Fruit fly (Drosophila melanogaster) whole organism, embryonic: ENCODE measurements around the gene Awh.

Experiments
- BEAF-32 ChIP-seq: fragments of 200-800 bp; sonication (Bioruptor generic); optimal IDR thresholded peaks from 3 replicates; lab custom pipeline; 2017; ENCODE audit warnings: missing biosample characterization, missing genetic modification characterization, mild to moderate bottlenecking, moderate library complexity, missing genetic modification reagents
- CG10274 ChIP-seq: fragments of 200-800 bp; sonication (Bioruptor generic); optimal IDR thresholded peaks from 3 replicates; lab custom pipeline; 2017; ENCODE audit warnings: missing biosample characterization, mild to moderate bottlenecking, missing genetic modification characterization
- CG10321 ChIP-seq: fragments of 200-800 bp; sonication (Bioruptor generic); IDR thresholded peaks from 2 replicates; pipeline ENCODE4 v1.3.6; 2022; ENCODE audit warnings: missing biosample characterization, missing genetic modification characterization
- CG13123 ChIP-seq: fragments of 200-800 bp; sonication (Bioruptor generic); optimal IDR thresholded peaks from 2 replicates; lab custom pipeline; 2016; ENCODE audit warnings: missing biosample characterization, missing genetic modification characterization
- CG13296 ChIP-seq: fragments of 200-800 bp; sonication (Bioruptor generic); optimal IDR thresholded peaks from 3 replicates; lab custom pipeline; 2018; ENCODE audit warnings: missing biosample characterization, mild to moderate bottlenecking, missing genetic modification characterization
- CG13894 ChIP-seq: fragments of 200-800 bp; sonication (Bioruptor generic); optimal IDR thresholded peaks from 3 replicates; lab custom pipeline; 2018; ENCODE audit warnings: missing biosample characterization, mild to moderate bottlenecking, missing genetic modification characterization, moderate library complexity
- CG15514 ChIP-seq: fragments of 200-800 bp; sonication (Bioruptor generic); optimal IDR thresholded peaks from 3 replicates; lab custom pipeline; 2017; ENCODE audit warnings: missing biosample characterization, missing genetic modification characterization, mild to moderate bottlenecking, moderate library complexity, missing genetic modification reagents
- CG15601 ChIP-seq: fragments of 200-800 bp; sonication (Bioruptor generic); optimal IDR thresholded peaks from 3 replicates; lab custom pipeline; 2019; ENCODE audit warnings: missing biosample characterization, mild to moderate bottlenecking, missing genetic modification characterization, moderate library complexity
- CG1603 ChIP-seq: fragments of 200-800 bp; sonication (Bioruptor generic); optimal IDR thresholded peaks from 2 replicates; lab custom pipeline; 2019; ENCODE audit warnings: missing biosample characterization, mild to moderate bottlenecking, missing genetic modification characterization, moderate library complexity
- CG17186 ChIP-seq: fragments of 200-800 bp; sonication (Bioruptor generic); optimal IDR thresholded peaks from 3 replicates; lab custom pipeline; 2017; ENCODE audit warnings: missing biosample characterization, missing genetic modification reagents, missing genetic modification characterization
- CG17568 ChIP-seq: fragments of 200-800 bp; sonication (Bioruptor generic); optimal IDR thresholded peaks from 2 replicates; lab custom pipeline; 2018; ENCODE audit warnings: missing biosample characterization, mild to moderate bottlenecking, missing genetic modification characterization, moderate library complexity
- CG17912 ChIP-seq: fragments of 200-800 bp; sonication (Bioruptor generic); optimal IDR thresholded peaks from 2 replicates; lab custom pipeline; 2018; ENCODE audit warnings: missing biosample characterization, mild to moderate bottlenecking, missing genetic modification characterization
- CG18262 ChIP-seq: fragments of 200-800 bp; optimal IDR thresholded peaks from 3 replicates; lab custom pipeline; 2019; ENCODE audit warnings: missing biosample characterization, mild to moderate bottlenecking, missing genetic modification characterization, moderate library complexity
- CG2202 ChIP-seq: fragments of 200-800 bp; sonication (Bioruptor generic); optimal IDR thresholded peaks from 2 replicates; lab custom pipeline; 2018; ENCODE audit warnings: missing biosample characterization, mild to moderate bottlenecking, missing genetic modification characterization
- CG34224 ChIP-seq: fragments of 200-800 bp; sonication (Bioruptor generic); IDR thresholded peaks from 3 replicates; pipeline ENCODE4 v1.3.6; 2022; ENCODE audit warnings: missing biosample characterization, missing genetic modification characterization; ENCODE audit not compliant: partially characterized antibody
- CG34376 ChIP-seq: fragments of 200-800 bp; sonication (Bioruptor generic); optimal IDR thresholded peaks from 2 replicates; lab custom pipeline; 2018; ENCODE audit warnings: missing biosample characterization, mild to moderate bottlenecking, missing genetic modification characterization
- CG34422 ChIP-seq: fragments of 200-800 bp; sonication (Bioruptor generic); IDR thresholded peaks from 3 replicates; pipeline ENCODE4 v1.3.6; 2022; ENCODE audit warnings: missing biosample characterization, missing genetic modification characterization
- CG3847 ChIP-seq: fragments of 200-800 bp; sonication (Bioruptor generic); IDR thresholded peaks from 2 replicates; pipeline ENCODE4 v1.3.6; 2022; ENCODE audit warnings: missing biosample characterization, missing genetic modification characterization
- CG6683 ChIP-seq: fragments of 200-800 bp; sonication (Bioruptor generic); optimal IDR thresholded peaks from 2 replicates; lab custom pipeline; 2017; ENCODE audit warnings: missing biosample characterization, mild to moderate bottlenecking, missing genetic modification characterization, missing genetic modification reagents
- CG7556 ChIP-seq: fragments of 200-800 bp; sonication (Bioruptor generic); optimal IDR thresholded peaks from 2 replicates; lab custom pipeline; 2017; ENCODE audit warnings: missing biosample characterization, mild to moderate bottlenecking, missing genetic modification characterization
- CG7987 ChIP-seq: fragments of 200-800 bp; sonication (Bioruptor generic); optimal IDR thresholded peaks from 2 replicates; lab custom pipeline; 2018; ENCODE audit warnings: missing biosample characterization, mild to moderate bottlenecking, missing genetic modification characterization, moderate library complexity
- CG8359 ChIP-seq: fragments of 200-800 bp; sonication (Bioruptor generic); optimal IDR thresholded peaks from 2 replicates; lab custom pipeline; 2017; ENCODE audit warnings: missing biosample characterization, mild to moderate bottlenecking, missing genetic modification characterization, borderline replicate concordance
- CG8765 ChIP-seq: fragments of 200-800 bp; sonication (Bioruptor generic); IDR thresholded peaks from 2 replicates; pipeline ENCODE4 v1.3.6; 2022; ENCODE audit warnings: missing biosample characterization, missing genetic modification characterization
- CG8944 ChIP-seq: fragments of 200-800 bp; sonication (Bioruptor generic); optimal IDR thresholded peaks from 3 replicates; lab custom pipeline; 2016; ENCODE audit warnings: missing biosample characterization, missing genetic modification characterization
- CG9797 ChIP-seq: fragments of 200-800 bp; sonication (Bioruptor generic); optimal IDR thresholded peaks from 3 replicates; lab custom pipeline; 2018; ENCODE audit warnings: missing biosample characterization, mild to moderate bottlenecking, missing genetic modification characterization
- CoRest ChIP-seq: fragments of 200-800 bp; sonication (Bioruptor generic); optimal IDR thresholded peaks from 3 replicates; lab custom pipeline; 2018; ENCODE audit warnings: missing biosample characterization, mild to moderate bottlenecking, missing genetic modification characterization, moderate library complexity
- D19A ChIP-seq: fragments of 200-800 bp; optimal IDR thresholded peaks from 3 replicates; lab custom pipeline; 2019; ENCODE audit warnings: missing biosample characterization, mild to moderate bottlenecking, missing genetic modification characterization, moderate library complexity
- Dll ChIP-seq: fragments of 200-800 bp; sonication (Bioruptor generic); IDR thresholded peaks from 4 replicates; pipeline ENCODE4 v1.3.6; 2022; ENCODE audit warnings: missing biosample characterization, missing genetic modification characterization; ENCODE audit not compliant: partially characterized antibody
- Dp ChIP-seq: fragments of 200-800 bp; sonication (Bioruptor generic); optimal IDR thresholded peaks from 2 replicates; lab custom pipeline; 2018; ENCODE audit warnings: missing biosample characterization, mild to moderate bottlenecking, missing genetic modification characterization, moderate library complexity
- Lhr ChIP-seq: fragments of 200-800 bp; sonication (Bioruptor generic); optimal IDR thresholded peaks from 3 replicates; lab custom pipeline; 2017; ENCODE audit warnings: mild to moderate bottlenecking, missing biosample characterization, missing genetic modification reagents, missing genetic modification characterization
- Max ChIP-seq: fragments of 200-800 bp; sonication (Bioruptor generic); optimal IDR thresholded peaks from 2 replicates; lab custom pipeline; 2016; ENCODE audit warnings: missing biosample characterization, mild to moderate bottlenecking, missing genetic modification characterization
- Opbp ChIP-seq: fragments of 200-800 bp; sonication (Bioruptor generic); IDR thresholded peaks from 3 replicates; pipeline ENCODE4 v1.3.6; 2022; ENCODE audit warnings: missing biosample characterization, missing genetic modification characterization; ENCODE audit not compliant: partially characterized antibody
- Pdp1 ChIP-seq, 2 experiments: fragments of 200-800 bp; sonication (Bioruptor generic); optimal IDR thresholded peaks; 3 replicates each; lab custom pipeline; 2016; ENCODE audit warnings: missing biosample characterization in 2 of 2, missing genetic modification characterization in 2 of 2, mild to moderate bottlenecking in 1 of 2, moderate library complexity in 1 of 2
- Ravus ChIP-seq: fragments of 200-800 bp; sonication (Bioruptor generic); IDR thresholded peaks from 2 replicates; pipeline ENCODE4 v1.3.6; 2022; ENCODE audit warnings: missing biosample characterization, missing genetic modification characterization
- Sin3A ChIP-seq: fragments of >200 bp; optimal IDR thresholded peaks from 2 replicates; lab custom pipeline; 2018
- Six4 ChIP-seq: fragments of 200-800 bp; sonication (Bioruptor generic); optimal IDR thresholded peaks from 2 replicates; lab custom pipeline; 2016; ENCODE audit warnings: missing biosample characterization, missing genetic modification characterization
- Spps ChIP-seq: fragments of 200-800 bp; sonication (Bioruptor generic); optimal IDR thresholded peaks from 2 replicates; lab custom pipeline; 2018; ENCODE audit warnings: missing biosample characterization, mild to moderate bottlenecking, missing genetic modification characterization
- Usf ChIP-seq: fragments of 200-800 bp; sonication (Bioruptor generic); optimal IDR thresholded peaks from 2 replicates; lab custom pipeline; 2017; ENCODE audit warnings: missing genotype, missing biosample characterization, missing genetic modification characterization
- br ChIP-seq: fragments of >200 bp; optimal IDR thresholded peaks from 2 replicates; lab custom pipeline; 2017
- dan ChIP-seq: fragments of 200-800 bp; sonication (Bioruptor generic); IDR thresholded peaks from 2 replicates; pipeline ENCODE4 v1.3.6; 2022; ENCODE audit warnings: missing biosample characterization, missing genetic modification characterization
- fd3F ChIP-seq: fragments of 200-800 bp; sonication (Bioruptor generic); optimal IDR thresholded peaks from 2 replicates; lab custom pipeline; 2018; ENCODE audit warnings: missing biosample characterization, mild to moderate bottlenecking, missing genetic modification characterization, moderate library complexity
- her ChIP-seq: fragments of 200-800 bp; sonication (Bioruptor generic); optimal IDR thresholded peaks from 2 replicates; lab custom pipeline; 2016; ENCODE audit warnings: missing biosample characterization, missing genetic modification characterization
- lilli ChIP-seq: fragments of 200-800 bp; sonication (Bioruptor generic); optimal IDR thresholded peaks from 3 replicates; lab custom pipeline; 2016; ENCODE audit warnings: missing biosample characterization, missing genetic modification characterization
- phol ChIP-seq: fragments of 200-800 bp; sonication (Bioruptor generic); optimal IDR thresholded peaks from 3 replicates; lab custom pipeline; 2018; ENCODE audit warnings: missing biosample characterization, mild to moderate bottlenecking, missing genetic modification characterization, moderate library complexity
- pzg ChIP-seq: fragments of 200-800 bp; sonication (Bioruptor generic); optimal IDR thresholded peaks from 3 replicates; lab custom pipeline; 2018; ENCODE audit warnings: missing biosample characterization, mild to moderate bottlenecking, missing genetic modification characterization, moderate library complexity
- row ChIP-seq: fragments of 200-800 bp; sonication (Bioruptor generic); IDR thresholded peaks from 3 replicates; pipeline ENCODE4 v1.3.6; 2022; ENCODE audit warnings: missing biosample characterization, missing genetic modification characterization
- sens ChIP-seq: fragments of 200-800 bp; sonication (Bioruptor generic); peaks from one replicate; lab custom pipeline; 2016; ENCODE audit warnings: missing biosample characterization, missing genetic modification characterization
- sob ChIP-seq: fragments of 200-800 bp; sonication (Bioruptor generic); IDR thresholded peaks from 2 replicates; pipeline ENCODE4 v1.3.6; 2022; ENCODE audit warnings: missing biosample characterization, missing genetic modification characterization
- sug ChIP-seq: fragments of 200-800 bp; optimal IDR thresholded peaks from 2 replicates; lab custom pipeline; 2019; ENCODE audit warnings: missing biosample characterization, mild to moderate bottlenecking, missing genetic modification characterization, moderate library complexity
- wek ChIP-seq: fragments of 200-800 bp; sonication (Bioruptor generic); optimal IDR thresholded peaks from 3 replicates; lab custom pipeline; 2018; ENCODE audit warnings: missing biosample characterization, mild to moderate bottlenecking, missing genetic modification characterization, moderate library complexity

Awh gene

dm6 chr3L:3905111-3905510 is 59.1 kb downstream of the Awh start, which contains the start of gene ida (continued):
- TF ChIP-seq dan (GFP tag; lab: Robert Waterston, UW) (no peak), CoRest (tag; lab: Kevin White, UChicago) (peak; percentile 12), her (GFP tag; lab: Kevin White, UChicago) (peak; percentile 41), CG15514 (peak; percentile 72), Six4 (no peak), CG8359 (GFP tag; lab: Kevin White, UChicago) (no peak), BEAF-32 (GFP tag; lab: Kevin White, UChicago) (peak; percentile 37), CG2202 (tag; lab: Kevin White, UChicago) (no peak), CG9797 (GFP tag; lab: Kevin White, UChicago) (peak; percentile 40), CG7556 (GFP tag; lab: Kevin White, UChicago) (no peak), Pdp1 (GFP tag; optimal IDR thresholded peaks at IDR 0.05; lab: Kevin White, UChicago) (peak in 1 of 2 experiments; percentile 6), CG10321 (GFP tag; lab: Robert Waterston, UW) (no peak), fd3F (GFP tag; lab: Kevin White, UChicago) (no peak), Dp (GFP tag; lab: Kevin White, UChicago) (peak; percentile 99), lilli (GFP tag; lab: Kevin White, UChicago) (no peak), sug (tag; lab: Kevin White, UChicago) (peak; percentile 44), CG7987 (peak; percentile 6), CG17912 (peak; percentile 1), row (GFP tag; lab: Robert Waterston, UW) (peak; percentile 12; the same call in 1 of the 3 replicates), CG15601 (tag; lab: Kevin White, UChicago) (peak; percentile 8), CG1603 (peak; percentile 74), phol (peak; percentile 31), Opbp (peak; percentile 100), Sin3A (lab: Kevin White, UChicago) (peak; percentile 48), CG13296 (GFP tag; lab: Kevin White, UChicago) (peak; percentile 1), CG3847 (GFP tag; lab: Robert Waterston, UW) (peak; percentile 90), Usf (GFP tag; lab: Kevin White, UChicago) (no peak), CG17186 (GFP tag; lab: Kevin White, UChicago) (peak; percentile 26), Dll (GFP tag; lab: Robert Waterston, UW) (0 out of 4 replicates have a peak, but pooled peaks have one; percentile 23), CG34376 (GFP tag; lab: Kevin White, UChicago) (peak; percentile 53), CG13894 (no peak), CG8765 (no peak), br (lab: Kevin White, UChicago) (no peak), CG18262 (no peak), CG34422 (GFP tag; lab: Robert Waterston, UW) (peak; percentile 81; the same call in 2 of the 3 replicates), sob (no peak), Max (GFP tag; lab: Kevin White, UChicago) (no peak), Ravus (GFP tag; lab: Robert Waterston, UW) (no peak), CG8944 (GFP tag; lab: Kevin White, UChicago) (no peak), D19A (tag; lab: Kevin White, UChicago) (no peak), sens (GFP tag; lab: Kevin White, UChicago) (no peak), CG13123 (GFP tag; lab: Kevin White, UChicago) (peak; percentile 43), Spps (tag; lab: Kevin White, UChicago) (no peak), CG34224 (GFP tag; lab: Robert Waterston, UW) (peak; percentile 26; the same call in 1 of the 3 replicates), CG17568 (GFP tag; lab: Kevin White, UChicago) (peak; percentile 11), CG10274 (GFP tag; lab: Kevin White, UChicago) (no peak), pzg (GFP tag; lab: Kevin White, UChicago) (peak; percentile 88), wek (GFP tag; lab: Kevin White, UChicago) (peak; percentile 60), Lhr (GFP tag; lab: Kevin White, UChicago) (peak; percentile 7), CG6683 (GFP tag; lab: Kevin White, UChicago) (no peak)
